Fruit fly (Drosophila melanogaster) whole organism, pupa: ENCODE measurements around the gene Dpm2.

Experiments
- CG10348 ChIP-seq: fragments of 200-800 bp; sonication (Bioruptor generic); IDR thresholded peaks from 2 replicates; pipeline ENCODE4 v1.3.6; 2022; ENCODE audit warnings: missing biosample characterization, missing genetic modification characterization
- CG12605 ChIP-seq: fragments of 200-800 bp; sonication (Bioruptor generic); IDR thresholded peaks from 2 replicates; pipeline ENCODE4 v1.3.6; 2022; ENCODE audit warnings: missing biosample characterization, missing genetic modification characterization
- CG34367 ChIP-seq: fragments of 200-800 bp; sonication (Bioruptor generic); optimal IDR thresholded peaks from 2 replicates; lab custom pipeline; 2018; ENCODE audit warnings: missing biosample characterization, mild to moderate bottlenecking, missing genetic modification characterization
- CG8301 ChIP-seq: fragments of 200-800 bp; sonication (Bioruptor generic); optimal IDR thresholded peaks from 2 replicates; lab custom pipeline; 2018; ENCODE audit warnings: missing biosample characterization, mild to moderate bottlenecking, missing genetic modification characterization

DNA sequence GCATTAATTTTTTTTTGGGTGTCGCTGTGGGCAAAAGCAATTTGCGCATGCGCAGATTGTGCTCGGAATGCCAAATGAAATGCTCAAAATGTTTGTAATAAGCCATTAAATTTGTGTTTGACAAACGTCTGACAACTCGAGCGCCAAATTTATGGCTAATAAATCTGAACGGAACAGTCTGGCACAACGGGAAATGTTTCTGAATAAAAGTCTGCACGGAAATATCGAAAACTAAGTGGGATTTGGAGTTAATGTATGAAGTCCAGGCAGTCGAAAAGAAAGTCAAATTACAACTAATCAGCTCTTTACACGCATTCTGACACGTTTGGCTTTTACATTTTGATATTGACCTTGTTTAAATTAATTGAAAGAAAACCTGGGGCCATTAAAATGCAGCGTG lies 28.2 kb upstream of the Dpm2 start, which contains the start of gene CG12009:
- TF ChIP-seq CG8301 = no peak
- no peak for TF ChIP-seq CG12605 (GFP tag; lab: Robert Waterston, UW)
- TF ChIP-seq CG34367 (tag; lab: Kevin White, UChicago) = no peak
- TF ChIP-seq CG10348 (GFP tag; lab: Robert Waterston, UW) = no peak
